Fruit fly (Drosophila melanogaster) whole organism, embryonic: Measurements from ENCODE around the gene Bet5.
A peak's percentile ranks its signal among the peaks of the same experiment; 100 is the strongest.

Experiments used
- Adf1 ChIP-seq: fragments of 200-800 bp; sonication (Bioruptor generic); IDR thresholded peaks from 2 replicates; pipeline ENCODE4 v1.3.6; 2022; ENCODE audit warnings: missing biosample characterization, missing genetic modification characterization
- B-H1 ChIP-seq: fragments of 200-800 bp; sonication (Bioruptor generic); IDR thresholded peaks from 3 replicates; pipeline ENCODE4 v1.3.6; 2022; ENCODE audit warnings: missing biosample characterization, missing genetic modification characterization
- CG10267 ChIP-seq: fragments of 200-800 bp; sonication (Bioruptor generic); optimal IDR thresholded peaks from 2 replicates; lab custom pipeline; 2018; ENCODE audit warnings: missing biosample characterization, mild to moderate bottlenecking, missing genetic modification characterization, moderate library complexity
- CG10654 ChIP-seq: fragments of 200-800 bp; sonication (Bioruptor generic); optimal IDR thresholded peaks from 2 replicates; lab custom pipeline; 2016; ENCODE audit warnings: missing biosample characterization, missing genetic modification characterization
- CG10979 ChIP-seq: fragments of 200-800 bp; sonication (Bioruptor generic); optimal IDR thresholded peaks from 2 replicates; lab custom pipeline; 2018; ENCODE audit warnings: missing biosample characterization, mild to moderate bottlenecking, missing genetic modification characterization, moderate library complexity
- CG11093 ChIP-seq: fragments of 200-800 bp; sonication (Bioruptor generic); IDR thresholded peaks from 3 replicates; pipeline ENCODE4 v1.3.6; 2022; ENCODE audit warnings: missing biosample characterization, missing genetic modification characterization
- CG11247 ChIP-seq: fragments of 200-800 bp; sonication (Bioruptor generic); IDR thresholded peaks from 2 replicates; pipeline ENCODE4 v1.3.6; 2022; ENCODE audit warnings: missing biosample characterization, missing genetic modification characterization
- CG11398 ChIP-seq: fragments of 200-800 bp; sonication (Bioruptor generic); optimal IDR thresholded peaks from 2 replicates; lab custom pipeline; 2016; ENCODE audit warnings: missing biosample characterization, missing genetic modification characterization
- CG11504 ChIP-seq: fragments of 200-800 bp; sonication (Bioruptor generic); optimal IDR thresholded peaks from 3 replicates; lab custom pipeline; 2019; ENCODE audit warnings: missing biosample characterization, mild to moderate bottlenecking, missing genetic modification characterization, moderate library complexity
- CG12071 ChIP-seq: fragments of 200-800 bp; sonication (Bioruptor generic); optimal IDR thresholded peaks from 3 replicates; lab custom pipeline; 2018; ENCODE audit warnings: missing biosample characterization, mild to moderate bottlenecking, missing genetic modification characterization
- CG12744 ChIP-seq: fragments of 200-800 bp; sonication (Bioruptor generic); optimal IDR thresholded peaks from 2 replicates; lab custom pipeline; 2016; ENCODE audit warnings: missing biosample characterization, missing genetic modification characterization
- CG14667 ChIP-seq: fragments of 200-800 bp; sonication (Bioruptor generic); IDR thresholded peaks from 2 replicates; pipeline ENCODE4 v1.3.6; 2022; ENCODE audit warnings: missing biosample characterization, missing genetic modification characterization
- CG15073 ChIP-seq: fragments of 200-800 bp; sonication (Bioruptor generic); optimal IDR thresholded peaks from 2 replicates; lab custom pipeline; 2016; ENCODE audit warnings: missing biosample characterization, missing genetic modification characterization
- CG18476 ChIP-seq: fragments of 200-800 bp; sonication (Bioruptor generic); optimal IDR thresholded peaks from 2 replicates; lab custom pipeline; 2016; ENCODE audit warnings: missing biosample characterization, mild to moderate bottlenecking, missing genetic modification characterization
- CG4328 ChIP-seq: fragments of 200-800 bp; sonication (Bioruptor generic); optimal IDR thresholded peaks from 3 replicates; lab custom pipeline; 2017; ENCODE audit warnings: missing biosample characterization, missing genetic modification reagents, missing genetic modification characterization
- CG8388 ChIP-seq: fragments of 200-800 bp; sonication (Bioruptor generic); optimal IDR thresholded peaks from 2 replicates; lab custom pipeline; 2019; ENCODE audit warnings: missing biosample characterization, mild to moderate bottlenecking, missing genetic modification characterization, moderate library complexity
- CG8478 ChIP-seq: fragments of >200 bp; optimal IDR thresholded peaks from 2 replicates; lab custom pipeline; 2018
- CG8944 ChIP-seq: fragments of 200-800 bp; sonication (Bioruptor generic); optimal IDR thresholded peaks from 3 replicates; lab custom pipeline; 2016; ENCODE audit warnings: missing biosample characterization, missing genetic modification characterization
- CG9727 ChIP-seq: fragments of 200-800 bp; sonication (Bioruptor generic); optimal IDR thresholded peaks from 3 replicates; lab custom pipeline; 2017; ENCODE audit warnings: missing biosample characterization, mild to moderate bottlenecking, missing genetic modification characterization
- CG9876 ChIP-seq: fragments of 200-800 bp; sonication (Bioruptor generic); optimal IDR thresholded peaks from 2 replicates; lab custom pipeline; 2016; ENCODE audit warnings: missing biosample characterization, missing genetic modification characterization
- D19A ChIP-seq: fragments of 200-800 bp; optimal IDR thresholded peaks from 3 replicates; lab custom pipeline; 2019; ENCODE audit warnings: missing biosample characterization, mild to moderate bottlenecking, missing genetic modification characterization, moderate library complexity
- Dp ChIP-seq: fragments of 200-800 bp; sonication (Bioruptor generic); optimal IDR thresholded peaks from 2 replicates; lab custom pipeline; 2018; ENCODE audit warnings: missing biosample characterization, mild to moderate bottlenecking, missing genetic modification characterization, moderate library complexity
- Drgx ChIP-seq: fragments of 200-800 bp; sonication (Bioruptor generic); IDR thresholded peaks from 2 replicates; pipeline ENCODE4 v1.3.6; 2022; ENCODE audit warnings: missing biosample characterization, missing genetic modification characterization
- GATAe ChIP-seq: fragments of 200-800 bp; sonication (Bioruptor generic); conservative IDR thresholded peaks from 2 replicates; pipeline ENCODE4 v1.3.6; 2022; ENCODE audit warnings: missing biosample characterization, missing genetic modification characterization
- Jarid2 ChIP-seq: fragments of 200-800 bp; sonication (Bioruptor generic); optimal IDR thresholded peaks from 3 replicates; lab custom pipeline; 2017; ENCODE audit warnings: mild to moderate bottlenecking, missing biosample characterization, missing genetic modification reagents, missing genetic modification characterization
- Lpt ChIP-seq: fragments of >200 bp; optimal IDR thresholded peaks from 2 replicates; lab custom pipeline; 2018; ENCODE audit warnings: missing biosample characterization, missing genetic modification characterization
- Nf-YA ChIP-seq: fragments of 200-800 bp; sonication (Bioruptor generic); IDR thresholded peaks from 2 replicates; pipeline ENCODE4 v1.3.6; 2022; ENCODE audit warnings: missing biosample characterization, missing genetic modification characterization
- Poxn ChIP-seq: fragments of 200-800 bp; sonication (Bioruptor generic); IDR thresholded peaks from 2 replicates; pipeline ENCODE4 v1.3.6; 2022; ENCODE audit warnings: missing biosample characterization, missing genetic modification characterization
- Sin3A ChIP-seq: fragments of >200 bp; optimal IDR thresholded peaks from 2 replicates; lab custom pipeline; 2018
- Six4 ChIP-seq: fragments of 200-800 bp; sonication (Bioruptor generic); optimal IDR thresholded peaks from 2 replicates; lab custom pipeline; 2016; ENCODE audit warnings: missing biosample characterization, missing genetic modification characterization
- Trl ChIP-seq, 3 experiments: fragments of >200 bp in 2 of 3; fragments of 200-800 bp in 1 of 3; sonication (Bioruptor generic) in 1 of 3; optimal IDR thresholded peaks; 2 replicates in 1 of 3; 3 replicates in 2 of 3; lab custom pipeline; 2016 to 2017; ENCODE audit warnings: missing biosample characterization in 1 of 3, missing genetic modification characterization in 1 of 3
- ash1 ChIP-seq: fragments of 200-800 bp; sonication (Bioruptor generic); optimal IDR thresholded peaks from 2 replicates; lab custom pipeline; 2018; ENCODE audit warnings: missing biosample characterization, mild to moderate bottlenecking, missing genetic modification characterization
- bbx ChIP-seq: fragments of 200-800 bp; sonication (Bioruptor generic); IDR thresholded peaks from 2 replicates; pipeline ENCODE4 v1.3.6; 2022; ENCODE audit warnings: missing biosample characterization, missing genetic modification characterization; ENCODE audit not compliant: partially characterized antibody
- ewg ChIP-seq: fragments of 200-800 bp; sonication (Bioruptor generic); optimal IDR thresholded peaks from 3 replicates; lab custom pipeline; 2017; ENCODE audit warnings: mild to moderate bottlenecking, missing biosample characterization, missing genetic modification reagents, missing genetic modification characterization
- gem ChIP-seq: fragments of 200-800 bp; sonication (Bioruptor generic); optimal IDR thresholded peaks from 2 replicates; lab custom pipeline; 2019; ENCODE audit warnings: missing biosample characterization, mild to moderate bottlenecking, missing genetic modification characterization, moderate library complexity
- grau ChIP-seq: fragments of 200-800 bp; optimal IDR thresholded peaks from 3 replicates; lab custom pipeline; 2019; ENCODE audit warnings: missing biosample characterization, mild to moderate bottlenecking, missing genetic modification characterization, moderate library complexity
- hth ChIP-seq: fragments of >200 bp; optimal IDR thresholded peaks from 2 replicates; lab custom pipeline; 2017; ENCODE audit warnings: inconsistent platforms
- insv ChIP-seq, 2 experiments: fragments of 200-800 bp; sonication (Bioruptor generic); optimal IDR thresholded peaks; 3 replicates each; lab custom pipeline; 2016 to 2018; ENCODE audit warnings: missing biosample characterization in 2 of 2, missing genetic modification characterization in 2 of 2
- knrl ChIP-seq: fragments of 200-800 bp; sonication (Bioruptor generic); IDR thresholded peaks from 3 replicates; pipeline ENCODE4 v1.3.6; 2022; ENCODE audit warnings: missing biosample characterization, missing genetic modification characterization; ENCODE audit not compliant: partially characterized antibody
- nerfin-2 ChIP-seq: fragments of 200-800 bp; sonication (Bioruptor generic); IDR thresholded peaks from 2 replicates; pipeline ENCODE4 v1.3.6; 2022; ENCODE audit warnings: missing biosample characterization, missing genetic modification characterization; ENCODE audit not compliant: partially characterized antibody
- oc ChIP-seq: fragments of 200-800 bp; sonication (Bioruptor generic); optimal IDR thresholded peaks from 2 replicates; lab custom pipeline; 2018; ENCODE audit warnings: missing biosample characterization, mild to moderate bottlenecking, missing genetic modification characterization, moderate library complexity
- onecut ChIP-seq: fragments of 200-800 bp; sonication (Bioruptor generic); IDR thresholded peaks from 2 replicates; pipeline ENCODE4 v1.3.6; 2022; ENCODE audit warnings: missing biosample characterization, missing genetic modification characterization
- pita ChIP-seq: fragments of 200-800 bp; sonication (Bioruptor generic); optimal IDR thresholded peaks from 2 replicates; lab custom pipeline; 2017; ENCODE audit warnings: missing biosample characterization, mild to moderate bottlenecking, missing genetic modification characterization
- pzg ChIP-seq: fragments of 200-800 bp; sonication (Bioruptor generic); optimal IDR thresholded peaks from 3 replicates; lab custom pipeline; 2018; ENCODE audit warnings: missing biosample characterization, mild to moderate bottlenecking, missing genetic modification characterization, moderate library complexity
- row ChIP-seq: fragments of 200-800 bp; sonication (Bioruptor generic); IDR thresholded peaks from 3 replicates; pipeline ENCODE4 v1.3.6; 2022; ENCODE audit warnings: missing biosample characterization, missing genetic modification characterization
- run ChIP-seq: fragments of 200-800 bp; sonication (Bioruptor generic); optimal IDR thresholded peaks from 3 replicates; lab custom pipeline; 2018; ENCODE audit warnings: missing biosample characterization, mild to moderate bottlenecking, missing genetic modification characterization
- seq ChIP-seq: fragments of 200-800 bp; sonication (Bioruptor generic); IDR thresholded peaks from 2 replicates; pipeline ENCODE4 v1.3.6; 2022; ENCODE audit warnings: missing biosample characterization, missing genetic modification characterization
- sim ChIP-seq: fragments of 200-800 bp; sonication (Bioruptor generic); IDR thresholded peaks from 2 replicates; pipeline ENCODE4 v1.3.6; 2022; ENCODE audit warnings: missing biosample characterization, missing genetic modification characterization
- sqz ChIP-seq: fragments of 200-800 bp; sonication (Bioruptor generic); optimal IDR thresholded peaks from 3 replicates; lab custom pipeline; 2018; ENCODE audit warnings: missing biosample characterization, mild to moderate bottlenecking, missing genetic modification characterization
- stwl ChIP-seq: fragments of 200-800 bp; sonication (Bioruptor generic); optimal IDR thresholded peaks from 3 replicates; lab custom pipeline; 2018; ENCODE audit warnings: missing biosample characterization, mild to moderate bottlenecking, missing genetic modification characterization, moderate library complexity
- tna ChIP-seq: fragments of 200-800 bp; sonication (Bioruptor generic); IDR thresholded peaks from 2 replicates; pipeline ENCODE4 v1.3.6; 2022; ENCODE audit warnings: missing biosample characterization, missing genetic modification characterization; ENCODE audit not compliant: partially characterized antibody
- z ChIP-seq: fragments of 200-800 bp; sonication (Bioruptor generic); IDR thresholded peaks from 3 replicates; pipeline ENCODE4 v1.3.6; 2022; ENCODE audit warnings: missing biosample characterization, missing genetic modification characterization
- zf30C ChIP-seq: fragments of 200-800 bp; sonication (Bioruptor generic); optimal IDR thresholded peaks from 3 replicates; lab custom pipeline; 2018; ENCODE audit warnings: missing biosample characterization, mild to moderate bottlenecking, missing genetic modification characterization

Bet5 gene

dm6 chr3R:30224577-30224976 is 44.5 kb downstream of the Bet5 start (continued):
- TF ChIP-seq Lpt (GFP tag; lab: Kevin White, UChicago) (no peak), Poxn (GFP tag; lab: Robert Waterston, UW) (no peak), CG10267 (tag; lab: Kevin White, UChicago) (no peak), D19A (tag; lab: Kevin White, UChicago) (no peak), CG10979 (peak; percentile 15), GATAe (no peak), CG8478 (no peak), CG11504 (tag; lab: Kevin White, UChicago) (peak; percentile 35), B-H1 (GFP tag; lab: Robert Waterston, UW) (no peak), Jarid2 (GFP tag; lab: Kevin White, UChicago) (no peak), Six4 (no peak), run (tag; lab: Kevin White, UChicago) (no peak), pita (no peak), CG9727 (GFP tag; lab: Kevin White, UChicago) (no peak), CG11093 (GFP tag; lab: Robert Waterston, UW) (no peak), oc (tag; lab: Kevin White, UChicago) (no peak), grau (tag; lab: Kevin White, UChicago) (peak; percentile 11), Dp (GFP tag; lab: Kevin White, UChicago) (no peak), CG8944 (GFP tag; lab: Kevin White, UChicago) (no peak), tna (GFP tag; lab: Robert Waterston, UW) (no peak), CG11398 (GFP tag; lab: Kevin White, UChicago) (no peak), stwl (no peak), hth (no peak), sqz (GFP tag; lab: Kevin White, UChicago) (peak; percentile 14), bbx (GFP tag; lab: Robert Waterston, UW) (no peak), CG9876 (GFP tag; lab: Kevin White, UChicago) (no peak), pzg (no peak), Trl (optimal IDR thresholded peaks at IDR 0.05; lab: Kevin White, UChicago) (no peak), Trl (GFP tag; optimal IDR thresholded peaks at IDR 0.05; lab: Kevin White, UChicago) (no peak), Nf-YA (GFP tag; lab: Robert Waterston, UW) (no peak), nerfin-2 (GFP tag; lab: Robert Waterston, UW) (no peak), Sin3A (no peak), CG18476 (GFP tag; lab: Kevin White, UChicago) (no peak), insv (GFP tag; optimal IDR thresholded peaks at IDR 0.05; lab: Kevin White, UChicago) (no peak), CG12744 (GFP tag; lab: Kevin White, UChicago) (no peak), ash1 (GFP tag; lab: Kevin White, UChicago) (no peak), CG14667 (GFP tag; lab: Robert Waterston, UW) (no peak), sim (GFP tag; lab: Robert Waterston, UW) (no peak), onecut (no peak), knrl (GFP tag; lab: Robert Waterston, UW) (no peak), Adf1 (GFP tag; lab: Robert Waterston, UW) (no peak), CG10654 (GFP tag; lab: Kevin White, UChicago) (no peak), CG12071 (GFP tag; lab: Kevin White, UChicago) (no peak), seq (GFP tag; lab: Robert Waterston, UW) (0 out of 2 replicates have a peak, but pooled peaks have one; percentile 24), CG15073 (GFP tag; lab: Kevin White, UChicago) (no peak), row (peak; percentile 54), CG8388 (GFP tag; lab: Kevin White, UChicago) (no peak), Drgx (GFP tag; lab: Robert Waterston, UW) (no peak), zf30C (GFP tag; lab: Kevin White, UChicago) (no peak), CG4328 (no peak), z (GFP tag; lab: Robert Waterston, UW) (no peak), gem (tag; lab: Kevin White, UChicago) (peak; percentile 28), ewg (GFP tag; lab: Kevin White, UChicago) (no peak), CG11247 (GFP tag; lab: Robert Waterston, UW) (no peak)
